Worm (Caenorhabditis elegans) whole organism, L1 larva: ENCODE results near the gene cyp-33D1.

ENCODE experiments used
- ama-1 ChIP-seq: fragments of 150-350 bp; optimal IDR thresholded peaks from 2 replicates; lab custom pipeline; 2014
- ceh-82 ChIP-seq, 3 experiments: fragments of 150-350 bp in 1 of 3; sonication (generic microtip) in 2 of 3; optimal IDR thresholded peaks; 2 replicates each; lab custom pipeline; 2014 to 2017; ENCODE audit warnings: missing biosample characterization in 3 of 3, missing genetic modification characterization in 3 of 3
- irx-1 ChIP-seq: sonication (generic microtip); optimal IDR thresholded peaks from 2 replicates; lab custom pipeline; 2016; ENCODE audit warnings: missing genetic modification characterization, missing compliant biosample characterization
- lsy-2 ChIP-seq, 2 experiments: fragments of 150-350 bp; optimal IDR thresholded peaks; 2 replicates each; lab custom pipeline; 2014; ENCODE audit warnings: missing biosample characterization in 2 of 2, missing genetic modification characterization in 2 of 2
- nhr-11 ChIP-seq: fragments of 150-350 bp; optimal IDR thresholded peaks from 2 replicates; lab custom pipeline; 2014; ENCODE audit warnings: missing biosample characterization, missing genetic modification characterization
- nhr-12 ChIP-seq: sonication (generic microtip); optimal IDR thresholded peaks from 2 replicates; lab custom pipeline; 2017; ENCODE audit warnings: missing biosample characterization, missing genetic modification characterization
- unc-130 ChIP-seq: fragments of 150-350 bp; optimal IDR thresholded peaks from 2 replicates; lab custom pipeline; 2017; ENCODE audit warnings: missing biosample characterization, missing genetic modification characterization, inconsistent platforms
- unc-30 ChIP-seq: sonication (generic microtip); optimal IDR thresholded peaks from 2 replicates; lab custom pipeline; 2017; ENCODE audit warnings: missing biosample characterization, missing genetic modification characterization

- no peak for TF ChIP-seq irx-1
- TF ChIP-seq unc-130 (tag; lab: Kevin White, UChicago): no peak
- TF ChIP-seq ceh-82 (tag; optimal IDR thresholded peaks at IDR 0.05; lab: Kevin White, UChicago): no peak
- no peak for TF ChIP-seq unc-30 (tag; lab: Kevin White, UChicago)
- TF ChIP-seq nhr-11: no peak
- no peak for TF ChIP-seq ama-1 (lab: Kevin White, UChicago)
- no peak for TF ChIP-seq lsy-2 (tag; optimal IDR thresholded peaks at IDR 0.05; lab: Kevin White, UChicago)
- TF ChIP-seq nhr-12 (tag; lab: Kevin White, UChicago): no peak
These were observed 14.8 kb upstream of the cyp-33D1 start, which contains the start of gene srh-281 for ce11 chrV:16190485-16190884.
